Fruit fly (Drosophila melanogaster): ENCODE measurements around the gene loaf.

- TF ChIP-seq CG8478 (optimal IDR thresholded peaks at IDR 0.05) (no peak), CTCF (optimal IDR thresholded peaks at IDR 0.05) (no peak)
Measured at dm6 chr3L:11800761-11801160, 34.8 kb upstream of the loaf start, which contains the start of gene Gcat.
